Fruit fly (Drosophila melanogaster): ENCODE measurements around the gene CG43725.

The CG43725 gene

DNA sequence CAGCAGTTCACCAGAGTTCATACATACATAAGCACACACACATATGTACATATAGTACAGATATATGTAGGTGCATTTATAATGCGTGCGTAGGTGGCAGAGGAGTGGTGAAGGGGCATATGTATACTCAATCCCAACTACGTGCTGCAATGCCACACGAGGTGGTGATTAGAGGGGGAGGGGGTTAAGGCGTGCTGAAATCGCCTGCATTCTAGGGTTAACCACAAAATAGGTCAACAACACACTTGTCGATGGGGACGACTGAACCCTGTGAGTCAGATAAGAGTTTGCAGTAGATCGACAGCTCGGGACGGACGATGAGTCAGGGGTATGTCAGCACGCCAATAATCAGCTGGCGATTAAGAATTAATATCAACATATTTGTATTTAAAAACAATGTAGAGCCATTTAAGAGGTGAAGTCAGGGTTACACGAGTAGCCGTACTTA lies 29.8 kb upstream of the CG43725 start:
- peak; percentile 5 to 49 for TF ChIP-seq EcR (GFP tag; optimal IDR thresholded peaks at IDR 0.05)
- TF ChIP-seq psq (optimal IDR thresholded peaks at IDR 0.05) = no peak
- TF ChIP-seq pan (optimal IDR thresholded peaks at IDR 0.05) = no peak

DNA sequence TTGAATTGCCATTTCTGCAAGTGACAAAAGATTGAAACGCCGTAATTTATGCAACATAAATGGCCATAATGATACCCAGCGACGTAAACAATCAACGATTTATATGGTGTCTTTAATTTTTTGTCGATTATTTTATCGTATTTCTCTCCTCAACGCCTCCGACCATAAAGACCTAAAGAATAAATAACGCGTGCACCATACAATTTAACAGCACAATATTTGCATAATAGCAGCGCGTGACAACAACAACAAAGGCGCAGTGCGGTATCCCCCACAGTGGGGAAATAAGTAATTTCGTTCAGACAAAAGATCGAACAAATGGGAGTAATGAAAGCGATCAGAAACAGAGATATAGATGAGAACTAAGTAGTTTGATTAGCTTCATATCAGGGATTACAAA lies 29.3 kb upstream of the CG43725 start:
- TF ChIP-seq pan (optimal IDR thresholded peaks at IDR 0.05) = no peak
- no peak for TF ChIP-seq psq (optimal IDR thresholded peaks at IDR 0.05)
- TF ChIP-seq usp (GFP tag; optimal IDR thresholded peaks at IDR 0.05) = no peak
- no peak for TF ChIP-seq EcR (GFP tag; optimal IDR thresholded peaks at IDR 0.05)
- TF ChIP-seq Dll (optimal IDR thresholded peaks at IDR 0.05) = no peak

DNA sequence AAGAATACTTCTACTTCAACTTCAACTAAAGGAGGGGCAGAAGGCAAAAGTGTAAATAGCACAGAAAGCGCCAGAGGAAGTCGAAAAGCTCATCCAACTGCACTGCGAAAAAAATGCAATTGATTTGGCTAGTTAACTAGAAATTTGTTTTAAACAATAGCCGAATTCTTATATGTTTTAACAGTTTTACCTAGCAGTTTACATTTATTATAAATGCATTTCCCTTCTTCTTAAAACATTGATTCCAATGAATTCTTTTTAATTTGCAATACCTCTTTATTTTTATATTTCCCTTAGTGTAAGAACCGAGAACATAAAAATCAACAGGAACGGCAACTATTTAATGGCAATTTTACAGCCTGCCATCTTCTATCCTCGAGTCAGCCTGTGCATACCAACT lies 27.0 kb upstream of the CG43725 start:
- TF ChIP-seq Dll (optimal IDR thresholded peaks at IDR 0.05) (no peak), usp (GFP tag; optimal IDR thresholded peaks at IDR 0.05) (no peak), EcR (GFP tag; optimal IDR thresholded peaks at IDR 0.05) (no peak), CG8478 (optimal IDR thresholded peaks at IDR 0.05) (no peak), psq (optimal IDR thresholded peaks at IDR 0.05) (no peak), pan (optimal IDR thresholded peaks at IDR 0.05) (no peak)

dm6 chr2L:11049723-11050122 lies 25.6 kb upstream of the CG43725 start:
- TF ChIP-seq psq (optimal IDR thresholded peaks at IDR 0.05) (no peak), CG8478 (optimal IDR thresholded peaks at IDR 0.05) (no peak), Dll (optimal IDR thresholded peaks at IDR 0.05) (no peak), pan (optimal IDR thresholded peaks at IDR 0.05) (no peak), usp (GFP tag; optimal IDR thresholded peaks at IDR 0.05) (no peak), EcR (GFP tag; optimal IDR thresholded peaks at IDR 0.05) (no peak)

DNA sequence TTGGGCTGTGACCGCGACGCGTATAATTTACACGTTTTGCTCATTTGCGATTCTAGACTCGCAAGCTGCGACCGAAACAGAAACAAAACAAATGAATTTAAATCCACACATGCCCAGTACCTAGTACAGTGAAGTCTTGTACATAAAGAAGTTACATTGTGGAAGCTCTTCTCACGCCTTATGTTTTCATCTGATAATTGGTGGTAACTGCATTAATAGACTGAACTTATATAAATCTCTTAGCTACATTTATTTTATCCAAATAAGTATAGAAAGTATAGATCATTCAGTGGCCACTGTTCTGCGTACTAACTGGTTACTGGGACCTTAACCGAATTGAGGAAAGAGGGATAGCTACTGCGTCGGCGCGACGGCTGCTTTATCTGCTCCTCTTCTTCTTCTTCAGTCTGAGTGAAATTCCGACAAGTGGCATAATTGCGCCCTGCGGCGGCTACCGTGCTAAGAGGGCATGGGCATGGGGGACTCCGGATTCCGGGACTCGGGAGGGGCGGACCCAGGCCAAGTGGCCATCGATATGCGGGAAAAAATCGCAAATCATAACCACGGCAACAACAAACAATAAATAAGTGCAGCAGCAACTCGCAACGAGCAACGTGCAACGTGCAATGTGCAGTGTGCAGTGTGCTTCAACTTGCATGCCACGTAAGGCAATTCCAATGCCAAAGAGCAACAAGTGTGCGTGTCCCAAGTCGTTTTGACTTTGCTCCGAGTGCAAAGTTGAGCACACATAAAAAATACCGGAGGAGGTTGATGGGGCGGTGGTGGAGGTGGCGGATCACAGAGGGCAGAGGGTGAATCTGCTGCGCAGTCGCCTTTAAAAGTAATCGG lies 23.4 kb upstream of the CG43725 start:
- TF ChIP-seq Dll (optimal IDR thresholded peaks at IDR 0.05) (peak; percentile 53), CG8478 (optimal IDR thresholded peaks at IDR 0.05) (no peak)

dm6 chr2L:11052493-11052788 lies 22.9 kb upstream of the CG43725 start:
- TF ChIP-seq CG8478 (optimal IDR thresholded peaks at IDR 0.05) (no peak), psq (optimal IDR thresholded peaks at IDR 0.05) (no peak), Dll (optimal IDR thresholded peaks at IDR 0.05) (no peak), pan (optimal IDR thresholded peaks at IDR 0.05) (no peak), EcR (GFP tag; optimal IDR thresholded peaks at IDR 0.05) (no peak), usp (GFP tag; optimal IDR thresholded peaks at IDR 0.05) (no peak)

DNA sequence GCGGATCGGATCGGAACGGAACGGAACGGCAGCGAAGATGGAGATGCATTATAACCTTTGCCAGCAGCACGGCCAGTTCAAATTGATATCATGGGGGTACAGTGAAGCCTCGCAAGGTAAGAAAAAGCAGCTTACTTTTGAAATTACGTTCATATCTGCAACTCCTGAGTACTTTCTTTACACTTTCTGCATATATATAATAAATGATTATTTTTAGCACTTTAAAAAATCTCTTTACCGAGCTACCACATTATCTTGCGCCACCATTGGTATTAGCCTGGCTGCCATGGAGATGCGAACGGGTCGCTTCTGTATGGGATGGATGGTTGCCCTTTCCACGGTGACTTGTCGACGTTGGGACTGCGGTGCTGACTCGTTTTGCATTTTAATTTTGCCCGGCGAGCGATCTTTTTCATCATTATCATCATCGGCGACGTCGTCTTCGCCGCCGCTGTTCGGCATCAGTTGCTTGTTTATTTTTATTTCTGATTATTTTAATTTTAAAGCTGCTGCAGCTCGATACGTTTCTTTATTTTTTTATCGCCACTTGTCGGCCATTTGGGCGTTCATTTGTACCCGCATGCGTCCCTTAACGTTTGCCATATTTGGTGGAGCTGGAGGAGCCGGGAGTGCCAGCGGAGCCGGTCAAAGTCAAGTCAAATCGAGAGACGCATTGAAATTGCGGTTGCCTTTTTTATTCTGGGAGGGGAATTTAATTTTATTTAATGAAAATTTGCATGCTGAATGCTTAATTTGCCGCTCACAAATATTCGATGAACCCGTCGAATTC lies 22.1 kb upstream of the CG43725 start:
- TF ChIP-seq usp (GFP tag; optimal IDR thresholded peaks at IDR 0.05) (no peak), pan (optimal IDR thresholded peaks at IDR 0.05) (no peak), psq (optimal IDR thresholded peaks at IDR 0.05) (no peak), Dll (optimal IDR thresholded peaks at IDR 0.05) (no peak), CG8478 (optimal IDR thresholded peaks at IDR 0.05) (no peak), EcR (GFP tag; optimal IDR thresholded peaks at IDR 0.05) (no peak)

DNA sequence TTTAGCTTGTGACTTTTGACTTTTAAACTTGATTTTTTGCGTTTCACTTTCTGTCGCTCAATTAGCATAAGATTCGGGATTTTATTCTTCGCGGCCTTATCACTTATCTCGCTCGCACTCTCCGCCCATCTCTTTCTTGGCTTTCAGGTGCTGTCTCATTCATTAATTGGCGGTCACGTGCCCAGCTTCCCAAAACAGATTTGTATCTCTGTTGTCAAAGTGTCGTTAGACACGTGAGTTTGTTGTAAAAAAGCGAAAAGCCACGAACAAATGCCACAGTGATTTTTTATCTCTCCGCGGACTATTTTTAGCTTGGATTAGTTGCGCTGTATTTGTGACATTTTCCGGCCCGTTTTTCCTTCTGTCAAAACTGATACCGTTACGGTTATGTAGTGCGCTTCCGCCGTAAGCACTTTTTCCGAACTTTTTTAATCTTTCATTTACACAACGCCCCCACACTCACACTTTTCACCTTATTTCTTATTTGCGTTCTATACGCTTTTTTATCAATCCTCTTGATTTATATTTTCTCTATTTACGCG lies 18.5 kb upstream of the CG43725 start:
- TF ChIP-seq psq (optimal IDR thresholded peaks at IDR 0.05) (no peak), usp (GFP tag; optimal IDR thresholded peaks at IDR 0.05) (no peak), Dll (optimal IDR thresholded peaks at IDR 0.05) (no peak), CG8478 (optimal IDR thresholded peaks at IDR 0.05) (no peak), EcR (GFP tag; optimal IDR thresholded peaks at IDR 0.05) (no peak), pan (optimal IDR thresholded peaks at IDR 0.05) (no peak)

DNA sequence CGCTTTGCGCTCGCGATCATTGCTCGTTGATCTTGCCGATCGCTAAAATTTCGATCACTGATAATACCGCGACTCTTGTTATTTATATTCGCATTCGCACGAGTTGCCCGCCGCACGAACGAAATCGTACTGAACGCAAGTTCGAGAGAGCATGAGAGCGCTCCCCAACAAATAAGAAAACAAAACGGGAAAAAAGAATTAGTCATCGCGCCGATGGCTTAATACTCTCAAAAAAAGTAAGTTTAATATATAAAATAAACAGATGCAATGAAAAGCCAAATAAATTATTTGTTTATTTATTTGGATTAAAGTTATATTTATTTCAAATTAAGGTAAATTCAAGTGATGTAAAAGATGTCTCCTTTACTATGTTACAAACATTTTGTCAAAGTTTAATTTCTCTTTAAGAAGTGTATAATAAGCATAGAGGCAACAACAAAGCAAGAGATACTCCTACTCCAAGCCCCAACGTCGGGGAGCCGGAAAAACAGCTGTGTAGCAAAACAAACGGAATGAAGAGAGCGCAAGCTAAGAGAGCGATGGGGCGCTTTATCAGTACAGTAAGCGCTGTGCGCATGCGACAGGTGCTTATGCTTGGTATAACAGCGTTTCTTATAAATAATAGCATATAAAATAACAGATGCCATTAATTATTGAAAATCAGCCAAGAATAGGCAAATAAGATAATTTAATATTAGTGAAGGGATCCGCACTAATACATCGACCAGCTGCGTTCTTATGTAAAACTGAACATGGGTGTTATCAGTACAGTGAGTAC lies 17.8 kb upstream of the CG43725 start:
- TF ChIP-seq CG8478 (optimal IDR thresholded peaks at IDR 0.05) (no peak), psq (optimal IDR thresholded peaks at IDR 0.05) (no peak), usp (GFP tag; optimal IDR thresholded peaks at IDR 0.05) (no peak)

DNA sequence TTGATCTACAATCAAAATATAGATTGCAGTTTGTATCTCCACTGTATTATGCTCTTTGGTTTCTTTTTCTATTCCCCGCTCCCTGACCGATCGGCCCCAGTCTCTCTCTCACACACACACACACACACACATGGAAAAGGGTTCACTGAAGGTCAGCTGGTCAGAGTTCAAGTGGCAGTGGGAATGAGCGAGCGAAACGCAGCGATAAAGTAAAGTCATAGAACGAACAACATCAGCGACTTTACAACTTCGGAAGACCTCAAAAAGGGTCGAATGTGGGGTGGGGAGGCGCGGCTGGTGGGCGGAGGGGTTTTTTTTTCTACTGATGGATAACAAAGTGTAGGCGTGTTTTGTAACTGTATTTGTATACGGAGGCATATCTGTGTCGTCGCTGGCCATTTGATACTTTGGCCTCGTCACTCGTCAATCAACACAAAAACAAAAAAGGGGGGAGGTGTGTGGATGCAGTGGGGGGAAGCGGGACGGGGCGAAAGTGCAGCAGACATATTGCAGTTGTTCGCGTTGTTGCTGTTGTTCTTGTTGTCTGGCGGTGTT lies 17.1 kb upstream of the CG43725 start:
- TF ChIP-seq Dll (optimal IDR thresholded peaks at IDR 0.05) = no peak
- TF ChIP-seq pan (optimal IDR thresholded peaks at IDR 0.05) = no peak
- no peak for TF ChIP-seq usp (GFP tag; optimal IDR thresholded peaks at IDR 0.05)
- TF ChIP-seq psq (optimal IDR thresholded peaks at IDR 0.05) = no peak

DNA sequence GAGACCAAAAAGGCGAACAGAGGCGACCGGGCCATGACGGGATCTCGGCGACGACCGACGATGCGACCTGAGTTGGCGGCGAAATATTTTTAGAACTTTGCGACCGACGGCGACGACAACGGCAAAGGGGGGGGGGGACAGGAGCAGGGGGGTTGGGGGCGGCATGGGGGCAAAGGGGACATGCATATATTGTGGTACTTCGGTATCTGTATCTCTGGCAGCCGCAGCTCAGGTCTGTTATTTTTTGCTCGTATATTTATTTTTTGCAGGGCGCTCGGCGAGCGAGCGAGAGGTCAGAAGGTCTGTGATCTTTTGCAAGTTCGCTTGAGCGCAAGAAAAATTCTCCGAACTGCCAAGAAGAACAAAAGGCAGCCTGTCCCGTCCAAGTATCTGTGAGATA lies 16.1 kb upstream of the CG43725 start:
- no peak for TF ChIP-seq usp (GFP tag; optimal IDR thresholded peaks at IDR 0.05)
- no peak for TF ChIP-seq pan (optimal IDR thresholded peaks at IDR 0.05)
- no peak for TF ChIP-seq CG8478 (optimal IDR thresholded peaks at IDR 0.05)
- no peak for TF ChIP-seq psq (optimal IDR thresholded peaks at IDR 0.05)
- no peak for TF ChIP-seq EcR (GFP tag; optimal IDR thresholded peaks at IDR 0.05)
- no peak for TF ChIP-seq Dll (optimal IDR thresholded peaks at IDR 0.05)

- TF ChIP-seq Dll (optimal IDR thresholded peaks at IDR 0.05) = no peak
- TF ChIP-seq CG8478 (optimal IDR thresholded peaks at IDR 0.05) = no peak
Observed at dm6 chr2L:11061155-11061554, 14.2 kb upstream of the CG43725 start.
